Worm (Caenorhabditis elegans): ENCODE measurements around the gene str-118.

str-118 gene

ce11 chrV:10070541-10070940 is 18.6 kb downstream of the str-118 start, which contains the start of gene nhr-192:
Gene nhr-192, minus strand, starts transcription at chrV:10070641.
- TF ChIP-seq snpc-4 (tag; optimal IDR thresholded peaks at IDR 0.05): no peak
- no peak for TF ChIP-seq nhr-23 (tag; optimal IDR thresholded peaks at IDR 0.05)
- no peak for TF ChIP-seq fos-1 (tag; optimal IDR thresholded peaks at IDR 0.05)
- no peak for TF ChIP-seq sem-4 (tag; optimal IDR thresholded peaks at IDR 0.05)
- no peak for TF ChIP-seq F13H6.1 (tag; optimal IDR thresholded peaks at IDR 0.05)
- no peak for TF ChIP-seq gmeb-1 (tag; optimal IDR thresholded peaks at IDR 0.05)
- TF ChIP-seq mab-5 (tag; optimal IDR thresholded peaks at IDR 0.05): no peak

ce11 chrV:10072721-10073120 is 20.8 kb downstream of the str-118 start:
- TF ChIP-seq zag-1 (tag; optimal IDR thresholded peaks at IDR 0.05): no peak
- TF ChIP-seq nhr-237 (tag; optimal IDR thresholded peaks at IDR 0.05): no peak
- no peak for TF ChIP-seq Y55F3AM.14 (GFP tag; optimal IDR thresholded peaks at IDR 0.05)
- no peak for TF ChIP-seq unc-39 (tag; optimal IDR thresholded peaks at IDR 0.05)
- no peak for TF ChIP-seq sem-4 (tag; optimal IDR thresholded peaks at IDR 0.05)
- no peak for TF ChIP-seq unc-62 (GFP tag; optimal IDR thresholded peaks at IDR 0.05)
- no peak for TF ChIP-seq ZK546.5 (tag; optimal IDR thresholded peaks at IDR 0.05)
- no peak for TF ChIP-seq mab-5 (tag; optimal IDR thresholded peaks at IDR 0.05)
- no peak for TF ChIP-seq mbf-1 (tag; optimal IDR thresholded peaks at IDR 0.05)
- no peak for TF ChIP-seq ztf-1 (GFP tag; conservative IDR thresholded peaks at IDR 0.05)
- no peak for TF ChIP-seq nhr-21 (tag; optimal IDR thresholded peaks at IDR 0.05)
- no peak for TF ChIP-seq elt-3 (tag; optimal IDR thresholded peaks at IDR 0.05)
- no peak for TF ChIP-seq sma-3 (GFP tag; optimal IDR thresholded peaks at IDR 0.05)
- TF ChIP-seq mdl-1 (tag; optimal IDR thresholded peaks at IDR 0.05): no peak
- TF ChIP-seq ztf-11 (tag; optimal IDR thresholded peaks at IDR 0.05): no peak
- no peak for TF ChIP-seq ceh-16 (tag; optimal IDR thresholded peaks at IDR 0.05)
- no peak for TF ChIP-seq ztf-4 (tag; optimal IDR thresholded peaks at IDR 0.05)
- no peak for TF ChIP-seq nhr-12 (tag; optimal IDR thresholded peaks at IDR 0.05)
- TF ChIP-seq crh-2 (tag; optimal IDR thresholded peaks at IDR 0.05): no peak

ce11 chrV:10073793-10074192 is 21.8 kb downstream of the str-118 start, which contains the start of gene F57A8.6:
Gene F57A8.6, minus strand, starts transcription at chrV:10073893.
- TF ChIP-seq sma-3 (GFP tag; optimal IDR thresholded peaks at IDR 0.05) (no peak), gmeb-1 (tag; optimal IDR thresholded peaks at IDR 0.05) (no peak), nhr-237 (tag; optimal IDR thresholded peaks at IDR 0.05) (no peak), C34F6.9 (tag; optimal IDR thresholded peaks at IDR 0.05) (no peak), mbf-1 (tag; optimal IDR thresholded peaks at IDR 0.05) (no peak), mab-5 (tag; optimal IDR thresholded peaks at IDR 0.05) (no peak), lsy-2 (tag; optimal IDR thresholded peaks at IDR 0.05) (no peak), dmd-4 (tag; optimal IDR thresholded peaks at IDR 0.05) (no peak), snpc-4 (tag; optimal IDR thresholded peaks at IDR 0.05) (no peak), blmp-1 (tag; optimal IDR thresholded peaks at IDR 0.05; ENCODE audit: insufficient read depth) (no peak)

DNA sequence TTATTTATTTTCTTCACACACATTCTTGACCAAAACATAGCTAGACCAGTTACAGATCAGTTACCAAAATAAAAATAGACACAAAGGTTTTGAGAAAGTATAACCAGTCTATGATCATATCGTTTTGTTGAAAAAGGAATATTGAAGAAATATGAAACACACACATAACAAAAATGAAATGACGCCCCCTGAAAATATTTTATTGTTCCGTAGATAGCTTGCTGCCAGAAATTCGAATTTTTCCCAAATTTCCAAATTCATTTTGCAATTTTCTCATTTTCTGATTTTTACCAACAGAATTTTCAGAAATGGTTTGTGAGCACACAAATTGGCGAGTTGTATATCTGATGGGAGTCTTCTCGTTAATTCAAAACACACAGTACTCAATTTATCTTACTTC is 23.5 kb downstream of the str-118 start, which contains the start of gene F57A8.7:
F57A8.7 (plus strand) TSS at position 301 of the 400 bp plus-strand sequence.
- no peak for TF ChIP-seq unc-39 (tag; optimal IDR thresholded peaks at IDR 0.05)
- no peak for TF ChIP-seq R02D3.7 (tag; optimal IDR thresholded peaks at IDR 0.05)

DNA sequence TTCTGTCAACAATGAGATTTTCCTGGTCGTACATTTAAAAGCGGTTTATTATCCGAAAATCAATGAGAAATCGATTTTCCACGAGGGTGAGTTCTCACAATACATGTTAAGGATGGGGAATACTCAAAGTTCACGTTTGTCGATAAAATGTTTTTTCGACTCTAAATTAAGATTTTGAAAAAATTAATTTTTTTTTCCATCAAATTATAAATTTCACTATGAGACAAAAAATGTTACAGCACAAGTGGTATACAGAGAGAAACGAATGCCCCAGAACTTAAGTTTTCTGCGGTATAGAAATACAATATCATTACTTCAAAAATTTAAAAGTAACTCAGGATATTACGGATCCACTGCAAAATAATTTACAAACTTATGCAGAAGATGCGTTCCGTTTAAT is 26.3 kb downstream of the str-118 start, which contains the start of gene R04B5.1:
R04B5.1 (minus strand) TSS at position 101 of the 400 bp plus-strand sequence.
- TF ChIP-seq F13H6.1 (tag; optimal IDR thresholded peaks at IDR 0.05) (no peak), nhr-11 (tag; optimal IDR thresholded peaks at IDR 0.05) (no peak), mbf-1 (tag; optimal IDR thresholded peaks at IDR 0.05) (no peak), mab-5 (tag; optimal IDR thresholded peaks at IDR 0.05) (no peak), sma-3 (GFP tag; optimal IDR thresholded peaks at IDR 0.05) (no peak), unc-39 (tag; optimal IDR thresholded peaks at IDR 0.05) (no peak), ztf-1 (GFP tag; conservative IDR thresholded peaks at IDR 0.05) (no peak), fos-1 (tag; optimal IDR thresholded peaks at IDR 0.05) (no peak), nhr-237 (tag; optimal IDR thresholded peaks at IDR 0.05) (no peak), R02D3.7 (tag; optimal IDR thresholded peaks at IDR 0.05) (no peak), nhr-129 (tag; optimal IDR thresholded peaks at IDR 0.05) (no peak), C34F6.9 (tag; optimal IDR thresholded peaks at IDR 0.05) (no peak), skn-1 (tag; optimal IDR thresholded peaks at IDR 0.05) (no peak), dmd-4 (tag; optimal IDR thresholded peaks at IDR 0.05) (no peak), alr-1 (tag; optimal IDR thresholded peaks at IDR 0.05) (no peak), snpc-4 (tag; optimal IDR thresholded peaks at IDR 0.05) (no peak), ceh-16 (tag; optimal IDR thresholded peaks at IDR 0.05) (no peak), lin-13 (GFP tag; optimal IDR thresholded peaks at IDR 0.05) (no peak), nhr-6 (tag; optimal IDR thresholded peaks at IDR 0.05) (no peak), crh-2 (tag; optimal IDR thresholded peaks at IDR 0.05) (no peak)

Measured in whole organism, L2 larva.